Fruit fly (Drosophila melanogaster): ENCODE results near the gene Gagr.
A peak's percentile ranks its signal among the peaks of the same experiment; 100 is the strongest.

The Gagr gene

dm6 chr3L:16357187-16357728 lies 37.1 kb upstream of the Gagr start:
- TF ChIP-seq bab1 (GFP tag; optimal IDR thresholded peaks at IDR 0.05) (no peak), pad (GFP tag; optimal IDR thresholded peaks at IDR 0.05) (no peak), Hr96 (GFP tag; optimal IDR thresholded peaks at IDR 0.05) (no peak), cnc (optimal IDR thresholded peaks at IDR 0.05) (no peak), CG33017 (tag; optimal IDR thresholded peaks at IDR 0.05) (no peak), Clk (GFP tag; optimal IDR thresholded peaks at IDR 0.05) (no peak)

dm6 chr3L:16357860-16358259 lies 36.5 kb upstream of the Gagr start:
- no peak for TF ChIP-seq cic (GFP tag; optimal IDR thresholded peaks at IDR 0.05)
- no peak for TF ChIP-seq Hr96 (GFP tag; optimal IDR thresholded peaks at IDR 0.05)
- TF ChIP-seq tj (GFP tag; optimal IDR thresholded peaks at IDR 0.05), result no peak
- TF ChIP-seq CG1620 (GFP tag; optimal IDR thresholded peaks at IDR 0.05), result no peak
- no peak for TF ChIP-seq Clk (GFP tag; optimal IDR thresholded peaks at IDR 0.05)
- TF ChIP-seq CG14711 (tag; optimal IDR thresholded peaks at IDR 0.05), result no peak
- no peak for TF ChIP-seq CG7045 (GFP tag; optimal IDR thresholded peaks at IDR 0.05)

- TF ChIP-seq CG33017 (tag; optimal IDR thresholded peaks at IDR 0.05) (peak; percentile 43), CG12768 (GFP tag; optimal IDR thresholded peaks at IDR 0.05) (no peak)
Measured at dm6 chr3L:16359219-16359748, 35.1 kb upstream of the Gagr start, which contains the start of gene ringer. ringer (minus strand) TSS chr3L:16359428.

dm6 chr3L:16359795-16360194 lies 34.6 kb upstream of the Gagr start:
- TF ChIP-seq kay (GFP tag; ENCODE audit: borderline replicate concordance), result peak; percentile 92
- no peak for TF ChIP-seq cic (GFP tag; optimal IDR thresholded peaks at IDR 0.05)
- TF ChIP-seq CG12768 (GFP tag; optimal IDR thresholded peaks at IDR 0.05), result peak; percentile 39

- TF ChIP-seq tj (GFP tag; optimal IDR thresholded peaks at IDR 0.05), result no peak
Measured at dm6 chr3L:16361200-16361815, 33.1 kb upstream of the Gagr start.

dm6 chr3L:16362119-16362653 lies 32.2 kb upstream of the Gagr start, which contains the start of gene Cpr72Ea:
Cpr72Ea (plus strand) TSS chr3L:16362603.
- TF ChIP-seq CG14711 (tag; optimal IDR thresholded peaks at IDR 0.05) (no peak), Mnt (GFP tag; optimal IDR thresholded peaks at IDR 0.05) (no peak), CG7101 (tag; optimal IDR thresholded peaks at IDR 0.05) (no peak), Hr96 (GFP tag; optimal IDR thresholded peaks at IDR 0.05) (no peak), CG12768 (GFP tag; optimal IDR thresholded peaks at IDR 0.05) (no peak), CG33017 (tag; optimal IDR thresholded peaks at IDR 0.05) (no peak), Crg-1 (GFP tag; optimal IDR thresholded peaks at IDR 0.05) (no peak), pad (GFP tag; optimal IDR thresholded peaks at IDR 0.05) (no peak), CG11617 (GFP tag; optimal IDR thresholded peaks at IDR 0.05) (no peak), cnc (optimal IDR thresholded peaks at IDR 0.05) (no peak), CG7045 (GFP tag; optimal IDR thresholded peaks at IDR 0.05) (no peak), Clk (GFP tag; optimal IDR thresholded peaks at IDR 0.05) (no peak), toe (GFP tag; optimal IDR thresholded peaks at IDR 0.05) (no peak), ovo (GFP tag; optimal IDR thresholded peaks at IDR 0.05) (no peak), CG1620 (GFP tag; optimal IDR thresholded peaks at IDR 0.05) (no peak)

- no peak for TF ChIP-seq tj (GFP tag; optimal IDR thresholded peaks at IDR 0.05)
- no peak for TF ChIP-seq Mnt (GFP tag; optimal IDR thresholded peaks at IDR 0.05)
- TF ChIP-seq toe (GFP tag; optimal IDR thresholded peaks at IDR 0.05), result no peak
- TF ChIP-seq cnc (optimal IDR thresholded peaks at IDR 0.05), result no peak
Measured at dm6 chr3L:16364182-16364581, 30.2 kb upstream of the Gagr start.

- no peak for TF ChIP-seq toe (GFP tag; optimal IDR thresholded peaks at IDR 0.05)
- TF ChIP-seq CG33017 (tag; optimal IDR thresholded peaks at IDR 0.05), result no peak
- no peak for TF ChIP-seq CG12768 (GFP tag; optimal IDR thresholded peaks at IDR 0.05)
Measured at dm6 chr3L:16364599-16364998, 29.8 kb upstream of the Gagr start, which contains the start of gene Cpr72Eb. Cpr72Eb (plus strand) TSS chr3L:16364899.

dm6 chr3L:16367240-16367639 lies 27.1 kb upstream of the Gagr start, which contains the start of gene Cpr72Ec:
Cpr72Ec (minus strand) TSS chr3L:16367340.
- no peak for TF ChIP-seq Crg-1 (GFP tag; optimal IDR thresholded peaks at IDR 0.05)
- no peak for TF ChIP-seq kay (GFP tag; ENCODE audit: borderline replicate concordance)
- no peak for TF ChIP-seq CG5204 (GFP tag; optimal IDR thresholded peaks at IDR 0.05)
- TF ChIP-seq pad (GFP tag; optimal IDR thresholded peaks at IDR 0.05), result no peak
- TF ChIP-seq Clk (GFP tag; optimal IDR thresholded peaks at IDR 0.05), result no peak
- TF ChIP-seq toe (GFP tag; optimal IDR thresholded peaks at IDR 0.05), result no peak
- no peak for TF ChIP-seq Mnt (GFP tag; optimal IDR thresholded peaks at IDR 0.05)
- TF ChIP-seq cic (GFP tag; optimal IDR thresholded peaks at IDR 0.05), result no peak
- no peak for TF ChIP-seq CG7101 (tag; optimal IDR thresholded peaks at IDR 0.05)
- no peak for TF ChIP-seq tj (GFP tag; optimal IDR thresholded peaks at IDR 0.05)
- no peak for TF ChIP-seq bab1 (GFP tag; optimal IDR thresholded peaks at IDR 0.05)
- no peak for TF ChIP-seq ovo (GFP tag; optimal IDR thresholded peaks at IDR 0.05)
- no peak for TF ChIP-seq cnc (optimal IDR thresholded peaks at IDR 0.05)
- no peak for TF ChIP-seq CG12768 (GFP tag; optimal IDR thresholded peaks at IDR 0.05)
- TF ChIP-seq CG7045 (GFP tag; optimal IDR thresholded peaks at IDR 0.05), result no peak
- TF ChIP-seq CG1620 (GFP tag; optimal IDR thresholded peaks at IDR 0.05), result no peak
- TF ChIP-seq Hr96 (GFP tag; optimal IDR thresholded peaks at IDR 0.05), result no peak

All from whole organism, adult.